Fruit fly (Drosophila melanogaster) whole organism, embryonic: ENCODE measurements around the gene Pex11c.

Source experiments
- Atf3 ChIP-seq: fragments of 200-800 bp; sonication (Bioruptor generic); optimal IDR thresholded peaks from 3 replicates; lab custom pipeline; 2016; ENCODE audit warnings: missing biosample characterization, missing genetic modification characterization
- CG1233 ChIP-seq: fragments of 200-800 bp; sonication (Bioruptor generic); optimal IDR thresholded peaks from 4 replicates; lab custom pipeline; 2018; ENCODE audit warnings: missing biosample characterization, mild to moderate bottlenecking, missing genetic modification characterization
- CG12391 ChIP-seq: fragments of 200-800 bp; sonication (Bioruptor generic); optimal IDR thresholded peaks from 3 replicates; lab custom pipeline; 2018; ENCODE audit warnings: missing biosample characterization, mild to moderate bottlenecking, missing genetic modification characterization, moderate library complexity
- CG13123 ChIP-seq: fragments of 200-800 bp; sonication (Bioruptor generic); optimal IDR thresholded peaks from 2 replicates; lab custom pipeline; 2016; ENCODE audit warnings: missing biosample characterization, missing genetic modification characterization
- CG13894 ChIP-seq: fragments of 200-800 bp; sonication (Bioruptor generic); optimal IDR thresholded peaks from 3 replicates; lab custom pipeline; 2018; ENCODE audit warnings: missing biosample characterization, mild to moderate bottlenecking, missing genetic modification characterization, moderate library complexity
- CG1832 ChIP-seq: fragments of 200-800 bp; sonication (Bioruptor generic); optimal IDR thresholded peaks from 2 replicates; lab custom pipeline; 2017; ENCODE audit warnings: missing biosample characterization, mild to moderate bottlenecking, missing genetic modification characterization, inconsistent platforms
- CG3065 ChIP-seq: fragments of 200-800 bp; sonication (Bioruptor generic); optimal IDR thresholded peaks from 2 replicates; lab custom pipeline; 2016; ENCODE audit warnings: missing biosample characterization, missing genetic modification characterization
- CG31365 ChIP-seq: fragments of 200-800 bp; sonication (Bioruptor generic); optimal IDR thresholded peaks from 2 replicates; lab custom pipeline; 2018; ENCODE audit warnings: missing biosample characterization, mild to moderate bottlenecking, missing genetic modification characterization
- CG3838 ChIP-seq: fragments of 200-800 bp; sonication (Bioruptor generic); optimal IDR thresholded peaks from 3 replicates; lab custom pipeline; 2016; ENCODE audit warnings: missing biosample characterization, missing genetic modification characterization
- CG4404 ChIP-seq: fragments of 200-800 bp; sonication (Bioruptor generic); IDR thresholded peaks from 2 replicates; pipeline ENCODE4 v1.3.6; 2022; ENCODE audit warnings: missing biosample characterization, missing genetic modification characterization
- CG4707 ChIP-seq: fragments of 200-800 bp; sonication (Bioruptor generic); optimal IDR thresholded peaks from 2 replicates; lab custom pipeline; 2018; ENCODE audit warnings: missing biosample characterization, mild to moderate bottlenecking, missing genetic modification characterization, moderate library complexity
- CG6654 ChIP-seq: fragments of 200-800 bp; sonication (Bioruptor generic); optimal IDR thresholded peaks from 2 replicates; lab custom pipeline; 2017; ENCODE audit warnings: missing biosample characterization, mild to moderate bottlenecking, missing genetic modification characterization
- CG6683 ChIP-seq: fragments of 200-800 bp; sonication (Bioruptor generic); optimal IDR thresholded peaks from 2 replicates; lab custom pipeline; 2017; ENCODE audit warnings: missing biosample characterization, mild to moderate bottlenecking, missing genetic modification characterization, missing genetic modification reagents
- CG7271 ChIP-seq: fragments of 200-800 bp; sonication (Bioruptor generic); optimal IDR thresholded peaks from 2 replicates; lab custom pipeline; 2018; ENCODE audit warnings: missing biosample characterization, mild to moderate bottlenecking, missing genetic modification characterization, moderate library complexity
- D19A ChIP-seq: fragments of 200-800 bp; optimal IDR thresholded peaks from 3 replicates; lab custom pipeline; 2019; ENCODE audit warnings: missing biosample characterization, mild to moderate bottlenecking, missing genetic modification characterization, moderate library complexity
- D19B ChIP-seq: fragments of 200-800 bp; sonication (Bioruptor generic); optimal IDR thresholded peaks from 2 replicates; lab custom pipeline; 2017; ENCODE audit warnings: missing biosample characterization, mild to moderate bottlenecking, missing genetic modification characterization
- Dfd ChIP-seq, 2 experiments: fragments of >200 bp; optimal IDR thresholded peaks; 2 replicates each; lab custom pipeline; 2017; ENCODE audit warnings: missing biosample characterization in 2 of 2, missing genetic modification characterization in 2 of 2
- E2f1 ChIP-seq: fragments of 200-800 bp; sonication (Bioruptor generic); IDR thresholded peaks from 2 replicates; pipeline ENCODE4 v1.3.6; 2022; ENCODE audit warnings: missing biosample characterization, missing genetic modification characterization
- HLH54F ChIP-seq: fragments of 200-800 bp; sonication (Bioruptor generic); optimal IDR thresholded peaks from 3 replicates; lab custom pipeline; 2016; ENCODE audit warnings: missing biosample characterization, missing genetic modification characterization
- HmgD ChIP-seq: fragments of 200-800 bp; sonication (Bioruptor generic); optimal IDR thresholded peaks from 3 replicates; lab custom pipeline; 2016; ENCODE audit warnings: missing biosample characterization, missing genetic modification characterization
- Hr3 ChIP-seq: fragments of 200-800 bp; sonication (Bioruptor generic); optimal IDR thresholded peaks from 3 replicates; lab custom pipeline; 2016; ENCODE audit warnings: missing biosample characterization, missing genetic modification characterization
- MBD-R2 ChIP-seq: fragments of 200-800 bp; sonication (Bioruptor generic); IDR thresholded peaks from 2 replicates; pipeline ENCODE4 v1.3.6; 2022; ENCODE audit warnings: missing biosample characterization, missing genetic modification characterization
- MESR4 ChIP-seq: fragments of 200-800 bp; sonication (Bioruptor generic); optimal IDR thresholded peaks from 2 replicates; lab custom pipeline; 2018; ENCODE audit warnings: missing biosample characterization, mild to moderate bottlenecking, missing genetic modification characterization, moderate library complexity
- MTF-1 ChIP-seq: fragments of 200-800 bp; sonication (Bioruptor generic); optimal IDR thresholded peaks from 2 replicates; lab custom pipeline; 2018; ENCODE audit warnings: missing biosample characterization, mild to moderate bottlenecking, missing genetic modification characterization, borderline replicate concordance
- NFAT ChIP-seq: fragments of 200-800 bp; sonication (Bioruptor generic); IDR thresholded peaks from 2 replicates; pipeline ENCODE4 v1.3.6; 2022; ENCODE audit warnings: missing biosample characterization, missing genetic modification characterization
- Oaz ChIP-seq: fragments of 200-800 bp; sonication (Bioruptor generic); IDR thresholded peaks from 2 replicates; pipeline ENCODE4 v1.3.6; 2022; ENCODE audit warnings: missing biosample characterization, missing genetic modification characterization
- Oli ChIP-seq: fragments of 200-800 bp; sonication (Bioruptor generic); optimal IDR thresholded peaks from 2 replicates; lab custom pipeline; 2018; ENCODE audit warnings: missing biosample characterization, mild to moderate bottlenecking, missing genetic modification characterization, moderate library complexity
- Ssrp ChIP-seq: fragments of 200-800 bp; sonication (Bioruptor generic); optimal IDR thresholded peaks from 2 replicates; lab custom pipeline; 2018; ENCODE audit warnings: missing biosample characterization, mild to moderate bottlenecking, missing genetic modification characterization, moderate library complexity
- TFAM ChIP-seq: fragments of 200-800 bp; sonication (Bioruptor generic); optimal IDR thresholded peaks from 2 replicates; lab custom pipeline; 2017; ENCODE audit warnings: missing biosample characterization, missing genetic modification characterization, inconsistent platforms
- ap ChIP-seq: fragments of 200-800 bp; sonication (Bioruptor generic); IDR thresholded peaks from 2 replicates; pipeline ENCODE4 v1.3.6; 2022; ENCODE audit warnings: missing biosample characterization, missing genetic modification characterization
- az2 ChIP-seq: fragments of 200-800 bp; sonication (Bioruptor generic); optimal IDR thresholded peaks from 3 replicates; lab custom pipeline; 2016; ENCODE audit warnings: missing biosample characterization, missing genetic modification characterization
- bsh ChIP-seq, 2 experiments: fragments of 200-800 bp; sonication (Bioruptor generic); optimal IDR thresholded peaks; 2 replicates each; lab custom pipeline; 2017 to 2018; ENCODE audit warnings: mild to moderate bottlenecking in 2 of 2, missing biosample characterization in 2 of 2, missing genetic modification characterization in 2 of 2, moderate library complexity in 1 of 2
- crp ChIP-seq, 2 experiments: fragments of 200-800 bp; sonication (Bioruptor generic); optimal IDR thresholded peaks; 2 replicates in 1 of 2; 3 replicates in 1 of 2; lab custom pipeline; 2017; ENCODE audit warnings: missing biosample characterization in 2 of 2, missing genetic modification characterization in 2 of 2, mild to moderate bottlenecking in 1 of 2, moderate library complexity in 1 of 2
- dati ChIP-seq: fragments of 200-800 bp; sonication (Bioruptor generic); IDR thresholded peaks from 2 replicates; pipeline ENCODE4 v1.3.6; 2022; ENCODE audit warnings: missing biosample characterization, missing genetic modification characterization
- dpn ChIP-seq, 2 experiments: fragments of 200-800 bp; sonication (Bioruptor generic); optimal IDR thresholded peaks; 3 replicates each; lab custom pipeline; 2016; ENCODE audit warnings: missing biosample characterization in 2 of 2, missing genetic modification characterization in 2 of 2
- eve ChIP-seq, 2 experiments: fragments of >200 bp; optimal IDR thresholded peaks; 2 replicates each; lab custom pipeline; 2017; ENCODE audit warnings: missing biosample characterization in 2 of 2, missing genetic modification characterization in 2 of 2
- exex ChIP-seq: fragments of 200-800 bp; sonication (Bioruptor generic); optimal IDR thresholded peaks from 4 replicates; lab custom pipeline; 2018; ENCODE audit warnings: missing biosample characterization, mild to moderate bottlenecking, missing genetic modification characterization, moderate library complexity
- eyg ChIP-seq: fragments of 200-800 bp; sonication (Bioruptor generic); optimal IDR thresholded peaks from 3 replicates; lab custom pipeline; 2016; ENCODE audit warnings: missing biosample characterization, missing genetic modification characterization
- gce ChIP-seq: fragments of 200-800 bp; sonication (Bioruptor generic); IDR thresholded peaks from 3 replicates; pipeline ENCODE4 v1.3.6; 2022; ENCODE audit warnings: missing biosample characterization, missing genetic modification characterization
- mirr ChIP-seq: fragments of 200-800 bp; sonication (Bioruptor generic); optimal IDR thresholded peaks from 3 replicates; lab custom pipeline; 2018; ENCODE audit warnings: missing biosample characterization, mild to moderate bottlenecking, missing genetic modification characterization
- nom ChIP-seq: fragments of 200-800 bp; sonication (Bioruptor generic); optimal IDR thresholded peaks from 2 replicates; lab custom pipeline; 2017; ENCODE audit warnings: missing biosample characterization, missing genetic modification characterization, mild to moderate bottlenecking, moderate library complexity, missing genetic modification reagents
- org-1 ChIP-seq: fragments of 200-800 bp; sonication (Bioruptor generic); optimal IDR thresholded peaks from 2 replicates; lab custom pipeline; 2017; ENCODE audit warnings: missing biosample characterization, missing genetic modification characterization
- ro ChIP-seq: fragments of 200-800 bp; sonication (Bioruptor generic); IDR thresholded peaks from 2 replicates; pipeline ENCODE4 v1.3.6; 2022; ENCODE audit warnings: missing biosample characterization, missing genetic modification characterization
- sim ChIP-seq: fragments of 200-800 bp; sonication (Bioruptor generic); IDR thresholded peaks from 2 replicates; pipeline ENCODE4 v1.3.6; 2022; ENCODE audit warnings: missing biosample characterization, missing genetic modification characterization
- sisA ChIP-seq: fragments of 200-800 bp; sonication (Bioruptor generic); IDR thresholded peaks from 2 replicates; pipeline ENCODE4 v1.3.6; 2022; ENCODE audit warnings: missing biosample characterization, missing genetic modification characterization
- slou ChIP-seq: fragments of 200-800 bp; sonication (Bioruptor generic); optimal IDR thresholded peaks from 3 replicates; lab custom pipeline; 2016; ENCODE audit warnings: missing biosample characterization, missing genetic modification characterization
- so ChIP-seq: fragments of 200-800 bp; sonication (Bioruptor generic); IDR thresholded peaks from 3 replicates; pipeline ENCODE4 v1.3.6; 2022; ENCODE audit warnings: missing biosample characterization, missing genetic modification characterization
- tio ChIP-seq: fragments of 200-800 bp; sonication (Bioruptor generic); optimal IDR thresholded peaks from 2 replicates; lab custom pipeline; 2017; ENCODE audit warnings: missing biosample characterization, missing genetic modification characterization, inconsistent platforms
- tx ChIP-seq: fragments of 200-800 bp; sonication (Bioruptor generic); optimal IDR thresholded peaks from 2 replicates; lab custom pipeline; 2016; ENCODE audit warnings: missing biosample characterization, missing genetic modification characterization
- zen2 ChIP-seq: fragments of 200-800 bp; sonication (Bioruptor generic); IDR thresholded peaks from 3 replicates; pipeline ENCODE4 v1.3.6; 2022; ENCODE audit warnings: missing biosample characterization, missing genetic modification characterization; ENCODE audit not compliant: partially characterized antibody
- zf30C ChIP-seq: fragments of 200-800 bp; sonication (Bioruptor generic); optimal IDR thresholded peaks from 3 replicates; lab custom pipeline; 2018; ENCODE audit warnings: missing biosample characterization, mild to moderate bottlenecking, missing genetic modification characterization

Gene Pex11c

DNA sequence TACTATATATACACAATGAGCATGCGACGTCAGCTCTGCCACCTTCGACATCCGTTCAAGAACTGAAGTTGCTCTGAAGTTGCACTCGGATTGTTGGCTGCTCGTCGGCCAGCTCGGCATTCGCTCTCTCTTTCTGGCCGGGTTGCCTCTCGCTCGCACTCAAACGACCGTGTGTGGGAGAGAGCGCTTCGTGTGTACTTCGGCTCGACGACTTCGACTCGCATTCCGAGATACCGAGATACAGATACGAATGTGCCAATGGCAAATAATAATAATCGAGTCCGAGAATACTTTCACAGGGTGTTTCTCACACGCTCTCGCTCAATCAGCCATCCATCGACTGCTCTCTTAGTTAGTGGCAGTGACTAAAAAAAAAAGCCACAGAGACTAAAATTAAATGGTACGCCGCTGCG, 37.2 kb downstream of the Pex11c start (continued):
- no peak for TF ChIP-seq slou
- peak; percentile 60 for TF ChIP-seq mirr (GFP tag; lab: Kevin White, UChicago)
- TF ChIP-seq Hr3 = no peak
- TF ChIP-seq bsh (GFP tag; optimal IDR thresholded peaks at IDR 0.05; lab: Kevin White, UChicago) = peak; percentile 18 to 64
- TF ChIP-seq Atf3 = no peak
- no peak for TF ChIP-seq sisA (GFP tag; lab: Robert Waterston, UW)
- no peak for TF ChIP-seq Dfd (GFP tag; optimal IDR thresholded peaks at IDR 0.05; lab: Kevin White, UChicago)
- TF ChIP-seq org-1 = no peak
- TF ChIP-seq CG13894 = no peak
- no peak for TF ChIP-seq NFAT
- TF ChIP-seq HLH54F = no peak
- no peak for TF ChIP-seq CG13123 (GFP tag; lab: Kevin White, UChicago)
- TF ChIP-seq CG6654 = no peak
- TF ChIP-seq dpn (GFP tag; optimal IDR thresholded peaks at IDR 0.05; lab: Kevin White, UChicago) = peak in 1 of 2 experiments; percentile 29
- TF ChIP-seq ro = no peak
- TF ChIP-seq CG31365 (tag; lab: Kevin White, UChicago) = no peak
- no peak for TF ChIP-seq az2
- TF ChIP-seq Ssrp = no peak
- TF ChIP-seq CG6683 (GFP tag; lab: Kevin White, UChicago) = no peak
- peak; percentile 85 for TF ChIP-seq nom
- TF ChIP-seq sim = no peak
- no peak for TF ChIP-seq ap (GFP tag; lab: Robert Waterston, UW)
- TF ChIP-seq E2f1 = no peak
- no peak for TF ChIP-seq MESR4 (GFP tag; lab: Kevin White, UChicago)
- TF ChIP-seq HmgD (GFP tag; lab: Kevin White, UChicago) = peak; percentile 75
- no peak for TF ChIP-seq CG1233
- TF ChIP-seq Oaz (GFP tag; lab: Robert Waterston, UW) = no peak
- TF ChIP-seq D19B = no peak
- peak; percentile 18 for TF ChIP-seq CG12391 (tag; lab: Kevin White, UChicago)
- no peak; the same call in 2 of the 3 replicates for TF ChIP-seq so (GFP tag; lab: Robert Waterston, UW)
- no peak for TF ChIP-seq CG4404 (GFP tag; lab: Robert Waterston, UW)
- no peak for TF ChIP-seq crp (GFP tag; optimal IDR thresholded peaks at IDR 0.05; lab: Kevin White, UChicago)
- TF ChIP-seq CG7271 = peak; percentile 58
- TF ChIP-seq zf30C (GFP tag; lab: Kevin White, UChicago) = peak; percentile 24
- no peak for TF ChIP-seq tx (GFP tag; lab: Kevin White, UChicago)
- peak; percentile 96 for TF ChIP-seq CG1832 (GFP tag; lab: Kevin White, UChicago)
- 0 out of 3 replicates have a peak, but pooled peaks have one; percentile 21 for TF ChIP-seq gce (GFP tag; lab: Robert Waterston, UW)
- TF ChIP-seq TFAM (GFP tag; lab: Kevin White, UChicago) = no peak
- no peak for TF ChIP-seq Oli (tag; lab: Kevin White, UChicago)
- no peak for TF ChIP-seq CG3065 (GFP tag; lab: Kevin White, UChicago)
- peak; percentile 31 for TF ChIP-seq MTF-1
- TF ChIP-seq eyg (GFP tag; lab: Kevin White, UChicago) = no peak
- TF ChIP-seq tio (GFP tag; lab: Kevin White, UChicago) = no peak
- no peak for TF ChIP-seq CG4707
- TF ChIP-seq eve (GFP tag; optimal IDR thresholded peaks at IDR 0.05; lab: Kevin White, UChicago) = no peak
- peak; percentile 8 for TF ChIP-seq D19A (tag; lab: Kevin White, UChicago)
- TF ChIP-seq CG3838 (GFP tag; lab: Kevin White, UChicago) = no peak
- no peak for TF ChIP-seq dati (GFP tag; lab: Robert Waterston, UW)
- peak; percentile 41; the same call in 1 of the 3 replicates for TF ChIP-seq zen2
- TF ChIP-seq exex (tag; lab: Kevin White, UChicago) = peak; percentile 22
- TF ChIP-seq MBD-R2 = no peak
